4 fruit fly cellular contexts compared by ENCODE assay signal in genomic region chr3L:14556177-14556576, dm6.
TF ChIP-seq lines count a peak whose summit lies in the region.

No protein-coding gene starts in this region.

- no peak for TF ChIP-seq CTCF in whole organism, embryonic (GFP tag; optimal IDR thresholded peaks at IDR 0.05; lab: Kevin White, UChicago)

TF ChIP-seq in whole organism, adult, 20 proteins besides CTCF, POLR2A, EP300 and RAD21:
- no peak for TF ChIP-seq Mnt (GFP tag; optimal IDR thresholded peaks at IDR 0.05; lab: Kevin White, UChicago)
- no peak for TF ChIP-seq kay (GFP tag; lab: Kevin White, UChicago; ENCODE audit: borderline replicate concordance)
- TF ChIP-seq tj (GFP tag; optimal IDR thresholded peaks at IDR 0.05; lab: Kevin White, UChicago) = peak; percentile 23
- TF ChIP-seq pad (GFP tag; optimal IDR thresholded peaks at IDR 0.05; lab: Kevin White, UChicago) = no peak

TF ChIP-seq in whole organism, embryonic, 481 proteins besides CTCF, POLR2A, EP300 and RAD21 (continues in another document):
- TF ChIP-seq CG11085 (GFP tag; IDR thresholded peaks at IDR 0.05; lab: Robert Waterston, UW) (no peak), wdn (GFP tag; IDR thresholded peaks at IDR 0.05; lab: Robert Waterston, UW) (no peak), bbx (GFP tag; IDR thresholded peaks at IDR 0.05; lab: Robert Waterston, UW; ENCODE audit: partially characterized antibody) (no peak), wek (GFP tag; optimal IDR thresholded peaks at IDR 0.05; lab: Kevin White, UChicago) (no peak), tap (tag; optimal IDR thresholded peaks at IDR 0.05; lab: Kevin White, UChicago) (no peak), klu (GFP tag; IDR thresholded peaks at IDR 0.05; lab: Robert Waterston, UW) (no peak), HLHmδ (GFP tag; optimal IDR thresholded peaks at IDR 0.05; lab: Kevin White, UChicago) (no peak), Hand (GFP tag; optimal IDR thresholded peaks at IDR 0.05; lab: Kevin White, UChicago) (no peak), org-1 (GFP tag; optimal IDR thresholded peaks at IDR 0.05; lab: Kevin White, UChicago) (no peak), CG10321 (GFP tag; IDR thresholded peaks at IDR 0.05; lab: Robert Waterston, UW) (no peak), C15 (GFP tag; IDR thresholded peaks at IDR 0.05; lab: Robert Waterston, UW) (no peak), wor (GFP tag; IDR thresholded peaks at IDR 0.05; lab: Robert Waterston, UW) (no peak), tna (GFP tag; IDR thresholded peaks at IDR 0.05; lab: Robert Waterston, UW; ENCODE audit: partially characterized antibody) (no peak), Dref (GFP tag; IDR thresholded peaks at IDR 0.05; lab: Robert Waterston, UW) (no peak), stc (GFP tag; IDR thresholded peaks at IDR 0.05; lab: Robert Waterston, UW) (no peak), CG3163 (GFP tag; optimal IDR thresholded peaks at IDR 0.05; lab: Kevin White, UChicago) (no peak), CG2199 (GFP tag; IDR thresholded peaks at IDR 0.05; lab: Robert Waterston, UW) (0 out of 3 replicates have a peak, but pooled peaks have one; percentile 30), ftz-f1 (GFP tag; optimal IDR thresholded peaks at IDR 0.05; lab: Kevin White, UChicago) (no peak), CG7839 (tag; optimal IDR thresholded peaks at IDR 0.05; lab: Kevin White, UChicago) (no peak), CG6791 (GFP tag; IDR thresholded peaks at IDR 0.05; lab: Robert Waterston, UW; ENCODE audit: partially characterized antibody) (no peak), CG31224 (GFP tag; IDR thresholded peaks at IDR 0.05; lab: Robert Waterston, UW) (no peak), z (GFP tag; IDR thresholded peaks at IDR 0.05; lab: Robert Waterston, UW) (peak; percentile 37; the same call in 1 of the 3 replicates), Lpt (GFP tag; optimal IDR thresholded peaks at IDR 0.05; lab: Kevin White, UChicago) (no peak), cg (GFP tag; optimal IDR thresholded peaks at IDR 0.05; lab: Kevin White, UChicago) (peak; percentile 60), amos (GFP tag; IDR thresholded peaks at IDR 0.05; lab: Robert Waterston, UW; ENCODE audit: partially characterized antibody) (no peak), CG11247 (GFP tag; IDR thresholded peaks at IDR 0.05; lab: Robert Waterston, UW) (no peak), nom (GFP tag; optimal IDR thresholded peaks at IDR 0.05; lab: Kevin White, UChicago) (peak; percentile 1), ci (GFP tag; IDR thresholded peaks at IDR 0.05; lab: Robert Waterston, UW) (0 out of 3 replicates have a peak, but pooled peaks have one; percentile 27), gfzf (GFP tag; optimal IDR thresholded peaks at IDR 0.05; lab: Kevin White, UChicago) (no peak)

TF ChIP-seq in whole organism, prepupa, 60 proteins besides CTCF, POLR2A, EP300 and RAD21:
- no peak for TF ChIP-seq CG11762 (GFP tag; optimal IDR thresholded peaks at IDR 0.05; lab: Kevin White, UChicago; ENCODE audit: insufficient read depth)
- TF ChIP-seq CG9139 (GFP tag; optimal IDR thresholded peaks at IDR 0.05; lab: Kevin White, UChicago) = peak; percentile 3
- no peak for TF ChIP-seq CG7368 (GFP tag; optimal IDR thresholded peaks at IDR 0.05; lab: Kevin White, UChicago)
- TF ChIP-seq Eip75B (GFP tag; optimal IDR thresholded peaks at IDR 0.05; lab: Kevin White, UChicago) = no peak
- no peak for TF ChIP-seq fd59A (GFP tag; optimal IDR thresholded peaks at IDR 0.05; lab: Kevin White, UChicago)
- no peak for TF ChIP-seq Smox (GFP tag; optimal IDR thresholded peaks at IDR 0.05; lab: Kevin White, UChicago)
- TF ChIP-seq CG3032 (tag; optimal IDR thresholded peaks at IDR 0.05; lab: Kevin White, UChicago) = no peak
- TF ChIP-seq CG8632 (GFP tag; optimal IDR thresholded peaks at IDR 0.05; lab: Kevin White, UChicago) = no peak
- no peak for TF ChIP-seq esn (GFP tag; optimal IDR thresholded peaks at IDR 0.05; lab: Kevin White, UChicago)
- no peak for TF ChIP-seq CG32006 (GFP tag; optimal IDR thresholded peaks at IDR 0.05; lab: Kevin White, UChicago)
- TF ChIP-seq CG6808 (GFP tag; optimal IDR thresholded peaks at IDR 0.05; lab: Kevin White, UChicago) = peak; percentile 22
- TF ChIP-seq cyc (GFP tag; optimal IDR thresholded peaks at IDR 0.05; lab: Kevin White, UChicago) = no peak
- TF ChIP-seq pdm3 (GFP tag; optimal IDR thresholded peaks at IDR 0.05; lab: Kevin White, UChicago) = no peak
- TF ChIP-seq Ets96B (tag; optimal IDR thresholded peaks at IDR 0.05; lab: Kevin White, UChicago) = no peak
- no peak for TF ChIP-seq salr (GFP tag; optimal IDR thresholded peaks at IDR 0.05; lab: Kevin White, UChicago)
- TF ChIP-seq CG8319 (GFP tag; optimal IDR thresholded peaks at IDR 0.05; lab: Kevin White, UChicago) = no peak
- no peak for TF ChIP-seq Sox102F (GFP tag; optimal IDR thresholded peaks at IDR 0.05; lab: Kevin White, UChicago)
- no peak; the same call in 2 of the 3 replicates for TF ChIP-seq CG8119 (GFP tag; IDR thresholded peaks at IDR 0.05; lab: Robert Waterston, UW)
- TF ChIP-seq CG15336 (GFP tag; IDR thresholded peaks at IDR 0.05; lab: Robert Waterston, UW) = 0 out of 2 replicates have a peak, but pooled peaks have one; percentile 11
- TF ChIP-seq dsx (GFP tag; optimal IDR thresholded peaks at IDR 0.05; lab: Kevin White, UChicago; ENCODE audit: poor library complexity, severe bottlenecking) = peak; percentile 6
- TF ChIP-seq Lpt (GFP tag; optimal IDR thresholded peaks at IDR 0.05; lab: Kevin White, UChicago) = peak; percentile 31
- TF ChIP-seq CG6276 (GFP tag; optimal IDR thresholded peaks at IDR 0.05; lab: Kevin White, UChicago) = no peak
- TF ChIP-seq CG10631 (GFP tag; optimal IDR thresholded peaks at IDR 0.05; lab: Kevin White, UChicago) = no peak
- TF ChIP-seq eg (GFP tag; IDR thresholded peaks at IDR 0.05; lab: Robert Waterston, UW) = no peak
- TF ChIP-seq Sox14 (GFP tag; optimal IDR thresholded peaks at IDR 0.05; lab: Kevin White, UChicago) = no peak
- TF ChIP-seq Hr4 (GFP tag; optimal IDR thresholded peaks at IDR 0.05; lab: Kevin White, UChicago) = no peak
- TF ChIP-seq Met (GFP tag; optimal IDR thresholded peaks at IDR 0.05; lab: Kevin White, UChicago) = no peak
- no peak for TF ChIP-seq Hr39 (GFP tag; optimal IDR thresholded peaks at IDR 0.05; lab: Kevin White, UChicago)
- no peak for TF ChIP-seq CG1621 (tag; optimal IDR thresholded peaks at IDR 0.05; lab: Kevin White, UChicago)
- no peak for TF ChIP-seq Eip93F (GFP tag; optimal IDR thresholded peaks at IDR 0.05; lab: Kevin White, UChicago)

TF ChIP-seq in whole organism, pupa, 21 proteins besides CTCF, POLR2A, EP300 and RAD21:
- TF ChIP-seq Snoo (tag; optimal IDR thresholded peaks at IDR 0.05; lab: Kevin White, UChicago) = no peak
- no peak for TF ChIP-seq CG15710 (tag; optimal IDR thresholded peaks at IDR 0.05; lab: Kevin White, UChicago)
- TF ChIP-seq CG17806 (tag; optimal IDR thresholded peaks at IDR 0.05; lab: Kevin White, UChicago) = no peak
- no peak for TF ChIP-seq fd96Ca (GFP tag; IDR thresholded peaks at IDR 0.05; lab: Robert Waterston, UW)
- TF ChIP-seq D1 (tag; optimal IDR thresholded peaks at IDR 0.05; lab: Kevin White, UChicago) = peak; percentile 7
- TF ChIP-seq CG10348 (GFP tag; IDR thresholded peaks at IDR 0.05; lab: Robert Waterston, UW) = no peak
- TF ChIP-seq Pif1B (GFP tag; optimal IDR thresholded peaks at IDR 0.05; lab: Kevin White, UChicago) = no peak
- TF ChIP-seq CG32121 (GFP tag; IDR thresholded peaks at IDR 0.05; lab: Robert Waterston, UW) = 0 out of 2 replicates have a peak, but pooled peaks have one; percentile 4
- TF ChIP-seq CG34367 (tag; optimal IDR thresholded peaks at IDR 0.05; lab: Kevin White, UChicago) = no peak
- TF ChIP-seq CG13204 (GFP tag; optimal IDR thresholded peaks at IDR 0.05; lab: Kevin White, UChicago) = peak; percentile 9
- TF ChIP-seq CG9948 (tag; optimal IDR thresholded peaks at IDR 0.05; lab: Kevin White, UChicago) = no peak
- 0 out of 2 replicates have a peak, but pooled peaks have one; percentile 16 for TF ChIP-seq CG12605 (GFP tag; IDR thresholded peaks at IDR 0.05; lab: Robert Waterston, UW)
- peak; percentile 79 for TF ChIP-seq EcR (GFP tag; optimal IDR thresholded peaks at IDR 0.05; lab: Kevin White, UChicago)
- no peak; the same call in 1 of the 2 replicates for TF ChIP-seq Ets98B (GFP tag; IDR thresholded peaks at IDR 0.05; lab: Robert Waterston, UW)
- no peak for TF ChIP-seq rn (GFP tag; IDR thresholded peaks at IDR 0.05; lab: Robert Waterston, UW)
- TF ChIP-seq CG8159 (tag; optimal IDR thresholded peaks at IDR 0.05; lab: Kevin White, UChicago) = no peak
- no peak for TF ChIP-seq Pif1A (GFP tag; optimal IDR thresholded peaks at IDR 0.05; lab: Kevin White, UChicago)
- no peak for TF ChIP-seq CG4496 (GFP tag; IDR thresholded peaks at IDR 0.05; lab: Robert Waterston, UW)
- no peak for TF ChIP-seq CG14655 (GFP tag; optimal IDR thresholded peaks at IDR 0.05; lab: Kevin White, UChicago)
- no peak for TF ChIP-seq CG8301 (tag; optimal IDR thresholded peaks at IDR 0.05; lab: Kevin White, UChicago)
- no peak for TF ChIP-seq gl (tag; optimal IDR thresholded peaks at IDR 0.05; lab: Kevin White, UChicago)
